Fruit fly (Drosophila melanogaster): ENCODE data around the gene beta-PheRS.

The beta-PheRS gene

dm6 chr3R:24202723-24203122 is 49.8 kb downstream of the beta-PheRS start:
- TF ChIP-seq Hr83 (GFP tag; optimal IDR thresholded peaks at IDR 0.05; ENCODE audit: poor library complexity, severe bottlenecking): no peak
- TF ChIP-seq Myc (optimal IDR thresholded peaks at IDR 0.05): no peak
- no peak for TF ChIP-seq N (GFP tag; optimal IDR thresholded peaks at IDR 0.05)
- TF ChIP-seq GATAd (GFP tag; optimal IDR thresholded peaks at IDR 0.05): no peak
- TF ChIP-seq psq (GFP tag; optimal IDR thresholded peaks at IDR 0.05): no peak
- no peak for TF ChIP-seq foxo (GFP tag; optimal IDR thresholded peaks at IDR 0.05)
- no peak for TF ChIP-seq sv (GFP tag; optimal IDR thresholded peaks at IDR 0.05)
- TF ChIP-seq pan (optimal IDR thresholded peaks at IDR 0.05): no peak
- TF ChIP-seq CrebA (GFP tag; optimal IDR thresholded peaks at IDR 0.05; ENCODE audit: borderline replicate concordance): no peak
- no peak for TF ChIP-seq dl (GFP tag; optimal IDR thresholded peaks at IDR 0.05; ENCODE audit: insufficient read depth in 1 of 2, partially characterized antibody in 2 of 2)
